Worm (Caenorhabditis elegans): ENCODE results near the gene tbg-1.

DNA sequence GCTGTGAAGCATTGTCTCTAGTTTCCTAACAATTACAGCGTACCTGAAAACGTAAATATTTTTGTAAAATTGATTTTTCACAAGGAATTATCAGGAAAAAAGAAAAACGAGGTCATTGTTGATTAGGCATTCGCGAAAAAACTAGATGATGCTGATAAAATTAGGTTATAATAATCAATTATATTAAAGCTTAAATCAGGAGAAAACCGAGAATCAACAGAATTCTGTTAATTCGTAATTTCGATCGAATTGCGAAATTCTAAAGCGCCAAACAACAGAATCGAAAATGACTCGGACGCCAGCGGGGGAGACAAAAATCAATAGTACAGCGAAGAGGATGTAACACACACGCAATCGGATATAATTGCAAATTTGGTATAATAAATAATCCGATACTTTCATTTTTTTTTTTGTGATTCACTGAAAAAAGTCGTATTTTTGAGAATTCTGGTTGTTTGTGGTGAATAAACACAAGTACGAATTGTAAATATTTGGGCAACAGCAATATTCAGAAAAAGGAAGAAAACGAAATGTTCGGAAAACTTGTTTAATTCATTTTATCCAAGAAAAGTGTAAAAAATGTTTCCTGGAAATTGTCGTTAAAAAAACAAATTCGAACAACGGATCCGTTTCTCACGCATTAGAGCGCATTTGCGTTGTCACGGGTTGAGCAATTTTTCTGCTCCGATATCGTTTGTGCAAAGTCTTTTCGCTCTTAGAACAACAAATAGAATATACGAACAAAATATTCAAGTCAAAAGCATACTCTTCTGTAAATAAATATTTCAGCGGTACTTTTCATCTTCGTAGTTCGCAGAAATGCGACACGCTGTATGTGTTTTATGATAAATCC lies 48.7 kb downstream of the tbg-1 start, which contains the start of gene ced-7:
- no peak for TF ChIP-seq ref-1 (GFP tag; conservative IDR thresholded peaks at IDR 0.05)
- TF ChIP-seq ztf-23 (GFP tag; IDR thresholded peaks at IDR 0.05): no peak
- no peak for TF ChIP-seq ztf-29 (GFP tag; IDR thresholded peaks at IDR 0.05)
